Worm (Caenorhabditis elegans): ENCODE measurements around the gene B0416.11.

Gene B0416.11

DNA sequence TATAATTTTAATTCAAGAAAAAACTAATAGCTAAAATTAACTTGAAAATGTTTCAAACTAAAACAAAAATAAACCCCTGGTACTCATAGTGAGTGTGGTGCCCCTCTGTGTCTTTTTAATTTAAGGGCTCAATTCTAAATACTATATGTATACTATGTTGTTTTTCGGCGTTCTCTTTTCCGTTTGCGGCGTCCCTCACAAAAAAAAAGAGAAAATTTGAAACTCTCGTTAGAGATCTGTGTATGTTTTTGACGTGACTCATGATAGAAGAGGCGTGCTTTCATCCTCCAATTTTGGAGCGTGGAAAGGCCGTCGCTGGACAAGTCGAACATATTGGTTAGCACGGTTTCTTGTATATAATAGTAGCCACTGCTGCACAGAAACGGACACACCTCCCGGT, 31.4 kb downstream of the B0416.11 start, which contains the start of gene pes-8:
Gene pes-8 (plus strand): TSS at position 301 of the 400 bp plus-strand sequence.
- TF ChIP-seq ham-2 (GFP tag; optimal IDR thresholded peaks at IDR 0.05) (no peak), blmp-1 (tag; optimal IDR thresholded peaks at IDR 0.05) (no peak), lin-32 (GFP tag; optimal IDR thresholded peaks at IDR 0.05) (no peak), nhr-237 (tag; optimal IDR thresholded peaks at IDR 0.05) (no peak), mep-1 (tag; optimal IDR thresholded peaks at IDR 0.05) (no peak), mls-2 (tag; optimal IDR thresholded peaks at IDR 0.05) (no peak), pha-4 (tag; optimal IDR thresholded peaks at IDR 0.05) (no peak), M03D4.4 (tag; optimal IDR thresholded peaks at IDR 0.05) (no peak), drap-1 (GFP tag; optimal IDR thresholded peaks at IDR 0.05) (no peak), ceh-39 (tag; optimal IDR thresholded peaks at IDR 0.05) (no peak), cnd-1 (tag; optimal IDR thresholded peaks at IDR 0.05) (no peak), elt-3 (tag; optimal IDR thresholded peaks at IDR 0.05) (no peak), zip-8 (tag; optimal IDR thresholded peaks at IDR 0.05) (no peak), ces-1 (GFP tag; optimal IDR thresholded peaks at IDR 0.05) (no peak), sem-2 (GFP tag; optimal IDR thresholded peaks at IDR 0.05) (no peak), snpc-4 (tag; optimal IDR thresholded peaks at IDR 0.05) (no peak)

- no peak for TF ChIP-seq nhr-237 (tag; optimal IDR thresholded peaks at IDR 0.05)
- no peak for TF ChIP-seq flh-1 (GFP tag; optimal IDR thresholded peaks at IDR 0.05)
- TF ChIP-seq unc-39 (tag; optimal IDR thresholded peaks at IDR 0.05), result no peak
- TF ChIP-seq snpc-4 (tag; optimal IDR thresholded peaks at IDR 0.05), result no peak
- no peak for TF ChIP-seq nhr-76 (tag; optimal IDR thresholded peaks at IDR 0.05)
- no peak for TF ChIP-seq nhr-2 (tag; optimal IDR thresholded peaks at IDR 0.05)
- no peak for TF ChIP-seq ces-1 (GFP tag; optimal IDR thresholded peaks at IDR 0.05)
- no peak for TF ChIP-seq mep-1 (tag; optimal IDR thresholded peaks at IDR 0.05)
- no peak for TF ChIP-seq mls-2 (tag; optimal IDR thresholded peaks at IDR 0.05)
- no peak for TF ChIP-seq hlh-1 (tag; optimal IDR thresholded peaks at IDR 0.05)
- TF ChIP-seq elt-1 (tag; optimal IDR thresholded peaks at IDR 0.05; ENCODE audit: borderline replicate concordance, insufficient read depth), result no peak
- TF ChIP-seq bed-3 (GFP tag; optimal IDR thresholded peaks at IDR 0.05), result no peak
- TF ChIP-seq elt-3 (tag; optimal IDR thresholded peaks at IDR 0.05), result no peak
- no peak for TF ChIP-seq nhr-12 (tag; optimal IDR thresholded peaks at IDR 0.05)
- TF ChIP-seq blmp-1 (tag; optimal IDR thresholded peaks at IDR 0.05), result no peak
- no peak for TF ChIP-seq sptf-1 (tag; optimal IDR thresholded peaks at IDR 0.05)
- TF ChIP-seq ztf-11 (tag; optimal IDR thresholded peaks at IDR 0.05), result no peak
- no peak for TF ChIP-seq M03D4.4 (tag; optimal IDR thresholded peaks at IDR 0.05)
- TF ChIP-seq lin-32 (GFP tag; optimal IDR thresholded peaks at IDR 0.05), result no peak
Observed at ce11 chrX:9248083-9248805, 34.7 kb downstream of the B0416.11 start.

ce11 chrX:9246625-9247024, 36.3 kb downstream of the B0416.11 start:
- TF ChIP-seq unc-62 (GFP tag; optimal IDR thresholded peaks at IDR 0.05), result no peak

- TF ChIP-seq nhr-2 (tag; optimal IDR thresholded peaks at IDR 0.05), result no peak
- no peak for TF ChIP-seq unc-62 (GFP tag; optimal IDR thresholded peaks at IDR 0.05)
- no peak for TF ChIP-seq nhr-28 (tag; optimal IDR thresholded peaks at IDR 0.05)
- no peak for TF ChIP-seq bed-3 (GFP tag; optimal IDR thresholded peaks at IDR 0.05)
- no peak for TF ChIP-seq mep-1 (tag; optimal IDR thresholded peaks at IDR 0.05)
- TF ChIP-seq ztf-11 (tag; optimal IDR thresholded peaks at IDR 0.05), result no peak
Observed at ce11 chrX:9243257-9243656, 39.7 kb downstream of the B0416.11 start, which contains the start of gene gpa-12. Gene gpa-12 (plus strand): TSS chrX:9243557.

DNA sequence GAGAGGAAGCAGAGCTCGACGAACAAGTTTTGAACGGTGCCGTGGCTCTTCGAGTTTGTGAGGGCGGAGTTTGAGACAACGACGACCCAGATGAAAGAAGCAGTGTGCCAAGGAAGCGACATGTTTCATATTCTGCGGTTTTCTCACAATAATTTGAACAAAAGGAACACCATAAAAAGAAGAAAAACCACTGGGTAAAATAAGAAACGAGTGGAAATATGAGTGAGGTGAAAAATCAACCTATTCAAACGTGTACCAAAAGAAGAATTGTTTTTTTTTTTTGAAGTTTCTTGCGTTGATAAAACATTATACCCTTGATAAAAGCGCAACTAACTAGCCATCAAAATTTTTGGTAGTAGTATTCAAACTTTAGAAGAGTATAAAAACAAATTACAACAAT, 40.8 kb downstream of the B0416.11 start, which contains the start of gene lgc-4:
Gene lgc-4 (minus strand): TSS at position 101 of the 400 bp plus-strand sequence.
- TF ChIP-seq lin-32 (GFP tag; optimal IDR thresholded peaks at IDR 0.05) (no peak), nhr-12 (tag; optimal IDR thresholded peaks at IDR 0.05) (no peak), snpc-4 (tag; optimal IDR thresholded peaks at IDR 0.05) (no peak), unc-62 (GFP tag; optimal IDR thresholded peaks at IDR 0.05) (no peak), elt-3 (tag; optimal IDR thresholded peaks at IDR 0.05) (no peak), ztf-11 (tag; optimal IDR thresholded peaks at IDR 0.05) (no peak), sem-2 (GFP tag; optimal IDR thresholded peaks at IDR 0.05) (no peak), ham-2 (GFP tag; optimal IDR thresholded peaks at IDR 0.05) (no peak), nhr-2 (tag; optimal IDR thresholded peaks at IDR 0.05) (no peak), bed-3 (GFP tag; optimal IDR thresholded peaks at IDR 0.05) (no peak), M03D4.4 (tag; optimal IDR thresholded peaks at IDR 0.05) (no peak), mep-1 (tag; optimal IDR thresholded peaks at IDR 0.05) (no peak), nhr-76 (tag; optimal IDR thresholded peaks at IDR 0.05) (no peak), mab-5 (tag; optimal IDR thresholded peaks at IDR 0.05) (no peak), tbx-8 (GFP tag; optimal IDR thresholded peaks at IDR 0.05) (no peak)
